Worm (Caenorhabditis elegans) whole organism, L1 larva: ENCODE results near the gene acp-1.

Source experiments
- C16A3.4 ChIP-seq: fragments of 150-350 bp; optimal IDR thresholded peaks from 2 replicates; lab custom pipeline; 2014; ENCODE audit warnings: missing biosample characterization, missing genetic modification characterization
- F16B12.6 ChIP-seq: fragments of 150-350 bp; optimal IDR thresholded peaks from 2 replicates; lab custom pipeline; 2014; ENCODE audit warnings: missing biosample characterization, missing genetic modification characterization
- aha-1 ChIP-seq: fragments of 150-350 bp; optimal IDR thresholded peaks from 2 replicates; lab custom pipeline; 2014; ENCODE audit warnings: missing biosample characterization, missing genetic modification characterization
- alr-1 ChIP-seq: fragments of 200-800 bp; sonication (Bioruptor generic); optimal IDR thresholded peaks from 2 replicates; lab custom pipeline; 2018; ENCODE audit warnings: borderline replicate concordance, mild to moderate bottlenecking, missing genetic modification characterization, missing compliant biosample characterization
- blmp-1 ChIP-seq: fragments of 150-350 bp; optimal IDR thresholded peaks from 2 replicates; lab custom pipeline; 2014; ENCODE audit warnings: missing biosample characterization, missing genetic modification characterization
- ceh-63 ChIP-seq: fragments of 200-800 bp; sonication (Bioruptor generic); optimal IDR thresholded peaks from 2 replicates; lab custom pipeline; 2018; ENCODE audit warnings: mild to moderate bottlenecking, missing genetic modification characterization, missing compliant biosample characterization
- ceh-8 ChIP-seq: fragments of 200-800 bp; sonication (Bioruptor generic); optimal IDR thresholded peaks from 2 replicates; lab custom pipeline; 2018; ENCODE audit warnings: mild to moderate bottlenecking, missing genetic modification characterization, moderate library complexity, missing compliant biosample characterization
- ceh-88 ChIP-seq: fragments of 200-800 bp; sonication (Bioruptor generic); IDR thresholded peaks from 2 replicates; pipeline ENCODE4 v1.3.6; 2022; ENCODE audit warnings: missing genetic modification characterization, missing compliant biosample characterization
- ceh-90 ChIP-seq: sonication (generic microtip); optimal IDR thresholded peaks from 2 replicates; lab custom pipeline; 2016; ENCODE audit warnings: missing genetic modification characterization, missing compliant biosample characterization
- dsc-1 ChIP-seq: sonication (generic microtip); optimal IDR thresholded peaks from 2 replicates; lab custom pipeline; 2016; ENCODE audit warnings: mild to moderate bottlenecking, missing genetic modification characterization, missing compliant biosample characterization
- efl-1 ChIP-seq, 4 experiments: fragments of 150-350 bp; optimal IDR thresholded peaks in 3 of 4; peaks in 1 of 4; 1 replicate in 1 of 4; 2 replicates in 3 of 4; lab custom pipeline; 2014; ENCODE audit warnings: missing biosample characterization in 2 of 4, missing genetic modification characterization in 2 of 4, missing genetic modification reagents in 2 of 4
- egl-13 ChIP-seq: sonication (generic microtip); optimal IDR thresholded peaks from 2 replicates; lab custom pipeline; 2016; ENCODE audit warnings: missing genotype, missing genetic modification reagents, missing genetic modification characterization, missing compliant biosample characterization
- elt-2 ChIP-seq: sonication (generic microtip); optimal IDR thresholded peaks from 2 replicates; lab custom pipeline; 2016; ENCODE audit warnings: missing genetic modification characterization, mild to moderate bottlenecking, inconsistent platforms, missing compliant biosample characterization, missing genetic modification reagents
- fkh-10 ChIP-seq: sonication (generic microtip); optimal IDR thresholded peaks from 2 replicates; lab custom pipeline; 2017; ENCODE audit warnings: missing biosample characterization, missing genetic modification reagents, missing genetic modification characterization
- fkh-4 ChIP-seq: sonication (generic microtip); optimal IDR thresholded peaks from 2 replicates; lab custom pipeline; 2016; ENCODE audit warnings: missing compliant biosample characterization, missing genetic modification characterization, borderline replicate concordance
- fos-1 ChIP-seq: fragments of 150-350 bp; optimal IDR thresholded peaks from 2 replicates; lab custom pipeline; 2014; ENCODE audit warnings: missing biosample characterization, missing genetic modification characterization
- hlh-4 ChIP-seq: sonication (generic microtip); optimal IDR thresholded peaks from 2 replicates; lab custom pipeline; 2016; ENCODE audit warnings: mild to moderate bottlenecking, missing genetic modification characterization, missing compliant biosample characterization
- hpl-2 ChIP-seq: fragments of 150-350 bp; optimal IDR thresholded peaks from 2 replicates; lab custom pipeline; 2014; ENCODE audit warnings: missing biosample characterization, missing genetic modification reagents, missing genetic modification characterization
- jun-1 ChIP-seq: fragments of 150-350 bp; optimal IDR thresholded peaks from 2 replicates; lab custom pipeline; 2014; ENCODE audit warnings: missing biosample characterization, missing genetic modification reagents, missing genetic modification characterization
- lin-13 ChIP-seq: fragments of 150-350 bp; optimal IDR thresholded peaks from 2 replicates; lab custom pipeline; 2014; ENCODE audit warnings: missing biosample characterization, missing genetic modification reagents, missing genetic modification characterization
- lin-14 ChIP-seq: fragments of 200-800 bp; sonication (Bioruptor generic); optimal IDR thresholded peaks from 2 replicates; lab custom pipeline; 2018; ENCODE audit warnings: mild to moderate bottlenecking, missing genetic modification characterization, moderate library complexity, missing compliant biosample characterization
- lin-39 ChIP-seq: fragments of 150-350 bp; optimal IDR thresholded peaks from 2 replicates; lab custom pipeline; 2014; ENCODE audit warnings: missing biosample characterization, missing genetic modification reagents, missing genetic modification characterization
- lsy-2 ChIP-seq, 2 experiments: fragments of 150-350 bp; optimal IDR thresholded peaks; 2 replicates each; lab custom pipeline; 2014; ENCODE audit warnings: missing biosample characterization in 2 of 2, missing genetic modification characterization in 2 of 2
- mab-9 ChIP-seq: fragments of 200-800 bp; sonication (Bioruptor generic); IDR thresholded peaks from 2 replicates; pipeline ENCODE4 v1.3.6; 2022; ENCODE audit warnings: missing genetic modification reagents, missing genetic modification characterization, missing compliant biosample characterization
- mef-2 ChIP-seq: fragments of 150-350 bp; optimal IDR thresholded peaks from 2 replicates; lab custom pipeline; 2014; ENCODE audit warnings: missing biosample characterization, missing genetic modification characterization
- nhr-11 ChIP-seq: fragments of 150-350 bp; optimal IDR thresholded peaks from 2 replicates; lab custom pipeline; 2014; ENCODE audit warnings: missing biosample characterization, missing genetic modification characterization
- nhr-12 ChIP-seq: sonication (generic microtip); optimal IDR thresholded peaks from 2 replicates; lab custom pipeline; 2017; ENCODE audit warnings: missing biosample characterization, missing genetic modification characterization
- nhr-20 ChIP-seq: sonication (generic microtip); optimal IDR thresholded peaks from 2 replicates; lab custom pipeline; 2016; ENCODE audit warnings: mild to moderate bottlenecking, missing genetic modification characterization, missing compliant biosample characterization
- nhr-237 ChIP-seq: fragments of 150-350 bp; optimal IDR thresholded peaks from 2 replicates; lab custom pipeline; 2014; ENCODE audit warnings: missing biosample characterization, missing genetic modification characterization
- nhr-47 ChIP-seq: sonication (generic microtip); optimal IDR thresholded peaks from 2 replicates; lab custom pipeline; 2016; ENCODE audit warnings: mild to moderate bottlenecking, missing genetic modification characterization, moderate library complexity, missing compliant biosample characterization
- nhr-71 ChIP-seq: sonication (generic microtip); optimal IDR thresholded peaks from 2 replicates; lab custom pipeline; 2016; ENCODE audit warnings: mild to moderate bottlenecking, missing genetic modification characterization, moderate library complexity, missing compliant biosample characterization
- nhr-85 ChIP-seq: sonication (generic microtip); peaks from one replicate; lab custom pipeline; 2016; ENCODE audit warnings: missing genetic modification characterization, inconsistent platforms, missing compliant biosample characterization
- nhr-90 ChIP-seq: sonication (generic microtip); optimal IDR thresholded peaks from 2 replicates; lab custom pipeline; 2016; ENCODE audit warnings: mild to moderate bottlenecking, missing genetic modification characterization, missing compliant biosample characterization; ENCODE audit not compliant: poor library complexity
- pag-3 ChIP-seq: sonication (generic microtip); optimal IDR thresholded peaks from 2 replicates; lab custom pipeline; 2017; ENCODE audit warnings: missing genetic modification characterization, mild to moderate bottlenecking, missing compliant biosample characterization, antibody characterized with exemption, borderline replicate concordance; ENCODE audit not compliant: insufficient read depth
- pqm-1 ChIP-seq: sonication (generic microtip); optimal IDR thresholded peaks from 3 replicates; lab custom pipeline; 2017; ENCODE audit warnings: missing biosample characterization, missing genetic modification characterization
- rnt-1 ChIP-seq: sonication (generic microtip); optimal IDR thresholded peaks from 2 replicates; lab custom pipeline; 2016; ENCODE audit warnings: mild to moderate bottlenecking, missing genetic modification characterization, moderate library complexity, missing compliant biosample characterization
- skn-1 ChIP-seq: fragments of 150-350 bp; optimal IDR thresholded peaks from 2 replicates; lab custom pipeline; 2014; ENCODE audit warnings: missing biosample characterization, missing genetic modification characterization
- snpc-4 ChIP-seq: fragments of 150-350 bp; optimal IDR thresholded peaks from 2 replicates; lab custom pipeline; 2014; ENCODE audit warnings: missing biosample characterization, missing genetic modification characterization
- sptf-1 ChIP-seq: fragments of 150-350 bp; optimal IDR thresholded peaks from 2 replicates; lab custom pipeline; 2014; ENCODE audit warnings: missing biosample characterization, missing genetic modification characterization
- sup-37 ChIP-seq: fragments of 200-800 bp; sonication (Bioruptor generic); optimal IDR thresholded peaks from 2 replicates; lab custom pipeline; 2018; ENCODE audit warnings: mild to moderate bottlenecking, missing genetic modification characterization, missing compliant biosample characterization
- swsn-7 ChIP-seq: sonication (generic microtip); optimal IDR thresholded peaks from 2 replicates; lab custom pipeline; 2016; ENCODE audit warnings: missing genetic modification characterization, missing compliant biosample characterization
- unc-86 ChIP-seq: sonication (generic microtip); optimal IDR thresholded peaks from 2 replicates; lab custom pipeline; 2016; ENCODE audit warnings: missing genetic modification characterization, missing compliant biosample characterization
- vab-15 ChIP-seq: sonication (generic microtip); optimal IDR thresholded peaks from 2 replicates; lab custom pipeline; 2017; ENCODE audit warnings: missing genotype, mild to moderate bottlenecking, missing genetic modification characterization, missing compliant biosample characterization
- zip-4 ChIP-seq: fragments of 200-800 bp; sonication (Bioruptor generic); optimal IDR thresholded peaks from 2 replicates; lab custom pipeline; 2018; ENCODE audit warnings: mild to moderate bottlenecking, missing genetic modification characterization, moderate library complexity, missing compliant biosample characterization
- ztf-4 ChIP-seq: fragments of 150-350 bp; optimal IDR thresholded peaks from 2 replicates; lab custom pipeline; 2014; ENCODE audit warnings: missing biosample characterization, missing genetic modification characterization

Gene acp-1

DNA sequence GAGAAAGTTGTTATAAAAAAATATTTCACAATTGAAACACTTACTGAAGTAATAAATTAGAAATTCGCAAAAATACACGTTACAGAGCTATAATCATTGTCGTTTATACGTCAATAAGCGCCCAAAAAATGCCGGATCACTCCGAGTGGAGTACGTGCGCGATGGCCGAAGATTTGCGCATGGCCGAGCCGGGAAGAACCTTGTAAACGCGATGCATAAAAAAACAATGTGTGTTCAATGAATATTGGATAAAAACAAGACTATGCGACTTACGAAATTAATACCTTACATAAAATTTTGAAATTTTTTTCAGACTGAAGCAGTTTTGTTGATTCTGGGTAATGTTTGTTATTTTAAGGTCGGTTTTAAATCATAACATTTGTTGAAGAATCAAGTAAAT lies 6.1 kb downstream of the acp-1 start, which contains the start of gene sorf-1 (continued):
- TF ChIP-seq jun-1 (tag; lab: Kevin White, UChicago) (no peak), blmp-1 (peak; percentile 28), rnt-1 (peak; percentile 95), fos-1 (tag; lab: Kevin White, UChicago) (no peak), nhr-20 (tag; lab: Kevin White, UChicago) (peak; percentile 49), ceh-90 (tag; lab: Kevin White, UChicago) (peak; percentile 47), ceh-63 (GFP tag; lab: Kevin White, UChicago) (no peak)

DNA sequence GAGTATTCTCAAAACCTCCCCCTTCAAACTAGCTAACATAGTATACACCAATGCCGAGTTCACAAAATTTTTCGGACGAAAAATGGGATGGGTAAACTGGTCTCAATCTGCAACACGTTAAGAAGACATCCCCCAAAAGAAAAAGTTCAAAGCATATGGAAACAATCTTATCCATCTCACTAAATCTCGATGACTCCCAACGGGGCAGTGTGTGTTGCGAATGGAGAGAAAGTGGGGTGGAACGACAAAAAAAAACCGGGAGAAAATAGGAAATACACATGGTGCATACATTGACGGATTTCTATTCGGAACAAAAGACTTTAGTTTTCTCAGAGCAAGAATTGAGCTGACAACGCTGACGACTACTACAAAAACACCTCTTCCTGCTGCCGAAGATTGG lies 9.9 kb downstream of the acp-1 start:
- TF ChIP-seq mef-2 (tag; lab: Kevin White, UChicago) (no peak), hlh-4 (tag; lab: Kevin White, UChicago) (no peak), elt-2 (tag; lab: Kevin White, UChicago) (no peak), fkh-4 (tag; lab: Kevin White, UChicago) (peak; percentile 50), dsc-1 (tag; lab: Kevin White, UChicago) (peak; percentile 88)
- TF ChIP-seq, all 84 proteins: peak for 2

- TF ChIP-seq nhr-12 (tag; lab: Kevin White, UChicago) (no peak), lin-14 (GFP tag; lab: Kevin White, UChicago) (peak; percentile 2)
Measured at ce11 chrX:3374642-3375041, 10.6 kb downstream of the acp-1 start, which contains the start of gene clc-3. Gene clc-3 (minus strand): TSS chrX:3374742.

DNA sequence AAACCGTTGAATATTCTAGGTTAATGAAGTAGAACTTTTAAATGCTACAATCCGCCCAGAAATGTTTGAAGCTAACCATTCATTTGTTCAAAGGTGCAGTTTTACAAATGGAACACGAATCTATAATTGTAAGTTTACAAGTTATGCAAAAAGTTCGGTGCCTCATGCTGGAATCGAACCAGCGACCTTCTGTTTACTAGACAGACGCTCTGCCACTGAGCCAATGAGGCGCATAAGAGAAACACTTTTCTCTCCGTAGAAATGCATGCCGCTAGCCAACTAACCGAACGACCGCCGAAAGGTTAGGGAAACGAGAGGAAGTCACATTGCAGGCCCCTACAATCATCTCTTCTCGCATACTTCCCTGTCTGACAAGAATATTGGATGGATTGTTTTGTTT lies 14.0 kb downstream of the acp-1 start:
- no peak for TF ChIP-seq pqm-1 (tag; lab: Kevin White, UChicago)
- TF ChIP-seq sptf-1 (tag; lab: Kevin White, UChicago) = no peak
- TF ChIP-seq pag-3 (tag; lab: Kevin White, UChicago) = no peak
- TF ChIP-seq vab-15 (tag; lab: Kevin White, UChicago) = peak; percentile 12
- no peak for TF ChIP-seq ztf-4 (tag; lab: Kevin White, UChicago)
- peak; percentile 53 for TF ChIP-seq fkh-10 (GFP tag; lab: Kevin White, UChicago)
- TF ChIP-seq lin-39 (tag; lab: Kevin White, UChicago) = no peak
- TF ChIP-seq hlh-4 (tag; lab: Kevin White, UChicago) = no peak
- peak; percentile 77 for TF ChIP-seq C16A3.4 (tag; lab: Kevin White, UChicago)
- peak; percentile 50; the same call in 1 of the 2 replicates for TF ChIP-seq ceh-88 (GFP tag; lab: Robert Waterston, UW)
- no peak for TF ChIP-seq alr-1
- peak; percentile 27 for TF ChIP-seq egl-13 (tag; lab: Kevin White, UChicago)
- peak; percentile 24 for TF ChIP-seq ceh-90 (tag; lab: Kevin White, UChicago)
- TF ChIP-seq hpl-2 (GFP tag; lab: Kevin White, UChicago) = no peak
- peak; percentile 76 for TF ChIP-seq nhr-20 (tag; lab: Kevin White, UChicago)
- TF ChIP-seq unc-86 = peak; percentile 66
- TF ChIP-seq sup-37 = no peak
- no peak for TF ChIP-seq nhr-11 (tag; lab: Kevin White, UChicago)
- TF ChIP-seq lsy-2 (tag; optimal IDR thresholded peaks at IDR 0.05; lab: Kevin White, UChicago) = peak; percentile 30 to 67
- TF ChIP-seq snpc-4 (tag; lab: Kevin White, UChicago) = peak; percentile 14
- TF ChIP-seq zip-4 = peak; percentile 26
- no peak for TF ChIP-seq mef-2 (tag; lab: Kevin White, UChicago)
- TF ChIP-seq ceh-8 (GFP tag; lab: Kevin White, UChicago) = peak; percentile 43
- no peak for TF ChIP-seq F16B12.6
- TF ChIP-seq nhr-12 (tag; lab: Kevin White, UChicago) = no peak
- peak; percentile 74 for TF ChIP-seq dsc-1 (tag; lab: Kevin White, UChicago)
- peak; percentile 35 for TF ChIP-seq skn-1
- TF ChIP-seq mab-9 (GFP tag; lab: Robert Waterston, UW) = 0 out of 2 replicates have a peak, but pooled peaks have one; percentile 45
- peak; percentile 71 for TF ChIP-seq nhr-90 (tag; lab: Kevin White, UChicago)
- no peak for TF ChIP-seq blmp-1
- peak; percentile 69 for TF ChIP-seq jun-1 (tag; lab: Kevin White, UChicago)
- peak; percentile 37 for TF ChIP-seq nhr-237 (tag; lab: Kevin White, UChicago)
- TF ChIP-seq nhr-85 (tag; lab: Kevin White, UChicago) = peak; percentile 66
- peak; percentile 5 for TF ChIP-seq lin-13 (GFP tag; lab: Kevin White, UChicago)
- TF ChIP-seq nhr-47 = peak; percentile 80
- peak; percentile 75 for TF ChIP-seq nhr-71 (tag; lab: Kevin White, UChicago)
- no peak for TF ChIP-seq aha-1 (tag; lab: Kevin White, UChicago)
- TF ChIP-seq swsn-7 (tag; lab: Kevin White, UChicago) = peak; percentile 71
- peak; percentile 39 to 40 for TF ChIP-seq efl-1 (optimal IDR thresholded peaks at IDR 0.05; lab: Kevin White, UChicago)
- TF ChIP-seq efl-1 (GFP tag; optimal IDR thresholded peaks at IDR 0.05 in 1 of 2; lab: Kevin White, UChicago) = peak in 1 of 2 experiments; percentile 7
